Fruit fly (Drosophila melanogaster): ENCODE measurements around the gene CG33120.

DNA sequence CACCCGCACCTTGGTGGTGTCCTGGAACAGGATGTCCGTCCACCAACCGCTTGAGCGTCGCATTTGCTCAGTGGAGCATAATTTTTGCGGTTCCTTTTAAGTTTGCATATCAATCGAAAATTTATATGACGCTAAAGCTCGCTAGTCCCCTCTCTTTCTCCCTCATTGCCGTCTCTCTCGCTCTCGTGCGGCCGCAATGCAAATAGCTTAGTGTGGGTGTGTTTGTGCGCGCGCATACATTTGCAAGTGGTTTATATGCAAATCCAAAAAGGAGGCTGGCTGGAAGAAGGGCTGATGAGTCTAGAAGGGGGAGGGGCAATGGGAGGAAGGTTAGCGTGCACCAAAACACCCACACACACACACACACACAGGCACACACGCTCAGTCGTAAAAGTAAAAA lies 42.5 kb upstream of the CG33120 start:
- no peak for TF ChIP-seq EcR (GFP tag; optimal IDR thresholded peaks at IDR 0.05)
- no peak for TF ChIP-seq rn (GFP tag; IDR thresholded peaks at IDR 0.05)
- no peak for TF ChIP-seq CG12605 (GFP tag; IDR thresholded peaks at IDR 0.05)
- no peak for TF ChIP-seq CG8159 (tag; optimal IDR thresholded peaks at IDR 0.05)
- TF ChIP-seq CG9948 (tag; optimal IDR thresholded peaks at IDR 0.05) = no peak
- no peak for TF ChIP-seq CG34367 (tag; optimal IDR thresholded peaks at IDR 0.05)
- TF ChIP-seq CG14655 (GFP tag; optimal IDR thresholded peaks at IDR 0.05) = no peak
- no peak for TF ChIP-seq D1 (tag; optimal IDR thresholded peaks at IDR 0.05)
- no peak for TF ChIP-seq gl (tag; optimal IDR thresholded peaks at IDR 0.05)
- no peak for TF ChIP-seq Snoo (tag; optimal IDR thresholded peaks at IDR 0.05)
- no peak for TF ChIP-seq CG32121 (GFP tag; IDR thresholded peaks at IDR 0.05)
- TF ChIP-seq CG13204 (GFP tag; optimal IDR thresholded peaks at IDR 0.05) = no peak
- no peak for TF ChIP-seq CG15710 (tag; optimal IDR thresholded peaks at IDR 0.05)
- TF ChIP-seq CG8301 (tag; optimal IDR thresholded peaks at IDR 0.05) = no peak
